Worm (Caenorhabditis elegans): ENCODE data around the gene str-196.

str-196 gene

DNA sequence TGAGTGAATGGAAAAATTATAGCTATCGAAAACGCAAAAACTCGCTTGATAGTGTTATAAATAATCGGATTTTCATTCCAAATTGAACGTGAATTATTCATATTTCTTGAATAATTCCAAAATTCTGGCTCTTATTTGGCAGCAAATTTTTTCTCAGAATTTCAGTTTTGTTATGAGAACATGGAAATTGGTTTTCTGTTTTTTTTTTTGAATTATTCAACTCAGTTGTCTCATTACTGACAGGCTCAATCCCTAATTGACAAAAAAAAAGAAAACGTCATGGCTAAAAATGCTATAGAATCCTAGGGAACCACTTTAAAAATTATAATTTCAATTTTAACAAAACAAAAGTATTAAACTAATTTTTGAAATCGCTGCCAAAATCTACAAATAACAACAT is 42.4 kb upstream of the str-196 start, which contains the start of gene srh-35:
srh-35 (minus strand) TSS at position 101 of the 400 bp plus-strand sequence.
- TF ChIP-seq blmp-1 (tag; optimal IDR thresholded peaks at IDR 0.05), result no peak
- no peak for TF ChIP-seq cnd-1 (tag; optimal IDR thresholded peaks at IDR 0.05)
- no peak for TF ChIP-seq lin-32 (GFP tag; optimal IDR thresholded peaks at IDR 0.05)
- no peak for TF ChIP-seq ces-1 (GFP tag; optimal IDR thresholded peaks at IDR 0.05)
- no peak for TF ChIP-seq mls-2 (tag; optimal IDR thresholded peaks at IDR 0.05)
- TF ChIP-seq ztf-11 (tag; optimal IDR thresholded peaks at IDR 0.05), result no peak
- TF ChIP-seq unc-62 (GFP tag; optimal IDR thresholded peaks at IDR 0.05), result no peak
- no peak for TF ChIP-seq unc-39 (tag; optimal IDR thresholded peaks at IDR 0.05)
- TF ChIP-seq elt-3 (tag; optimal IDR thresholded peaks at IDR 0.05), result no peak
- TF ChIP-seq tbx-8 (GFP tag; optimal IDR thresholded peaks at IDR 0.05), result no peak
- no peak for TF ChIP-seq bed-3 (GFP tag; optimal IDR thresholded peaks at IDR 0.05)

DNA sequence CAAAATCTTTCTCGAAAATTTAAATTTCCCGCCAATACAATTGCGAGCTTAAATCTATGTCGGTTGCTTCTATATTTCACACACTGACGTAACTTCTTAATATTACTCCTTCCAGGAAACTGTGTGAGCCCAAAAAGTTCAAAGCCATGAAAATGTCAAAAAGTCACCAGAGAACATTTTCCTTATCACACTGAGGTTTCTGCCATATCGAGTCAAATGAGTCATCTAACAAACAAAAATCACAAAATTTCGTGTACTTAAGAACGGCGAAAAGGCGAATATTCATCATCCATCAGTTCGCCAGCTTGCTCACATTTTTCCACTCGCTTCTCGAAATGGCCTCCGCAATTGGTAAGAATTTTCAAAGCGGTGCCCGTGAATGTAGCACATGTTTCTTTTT is 41.8 kb upstream of the str-196 start, which contains the start of gene M02H5.8:
M02H5.8 (plus strand) TSS at position 297 of the 400 bp plus-strand sequence.
- TF ChIP-seq lin-13 (tag; optimal IDR thresholded peaks at IDR 0.05) (no peak), cnd-1 (tag; optimal IDR thresholded peaks at IDR 0.05) (no peak), ceh-43 (GFP tag; optimal IDR thresholded peaks at IDR 0.05) (no peak), bed-3 (GFP tag; optimal IDR thresholded peaks at IDR 0.05) (no peak), unc-120 (tag; optimal IDR thresholded peaks at IDR 0.05; ENCODE audit: poor library complexity, severe bottlenecking) (no peak), lsy-2 (tag; optimal IDR thresholded peaks at IDR 0.05) (no peak), ham-2 (GFP tag; optimal IDR thresholded peaks at IDR 0.05) (no peak), M03D4.4 (tag; optimal IDR thresholded peaks at IDR 0.05) (no peak), mab-5 (tag; optimal IDR thresholded peaks at IDR 0.05) (no peak), hlh-1 (tag; optimal IDR thresholded peaks at IDR 0.05) (no peak)

DNA sequence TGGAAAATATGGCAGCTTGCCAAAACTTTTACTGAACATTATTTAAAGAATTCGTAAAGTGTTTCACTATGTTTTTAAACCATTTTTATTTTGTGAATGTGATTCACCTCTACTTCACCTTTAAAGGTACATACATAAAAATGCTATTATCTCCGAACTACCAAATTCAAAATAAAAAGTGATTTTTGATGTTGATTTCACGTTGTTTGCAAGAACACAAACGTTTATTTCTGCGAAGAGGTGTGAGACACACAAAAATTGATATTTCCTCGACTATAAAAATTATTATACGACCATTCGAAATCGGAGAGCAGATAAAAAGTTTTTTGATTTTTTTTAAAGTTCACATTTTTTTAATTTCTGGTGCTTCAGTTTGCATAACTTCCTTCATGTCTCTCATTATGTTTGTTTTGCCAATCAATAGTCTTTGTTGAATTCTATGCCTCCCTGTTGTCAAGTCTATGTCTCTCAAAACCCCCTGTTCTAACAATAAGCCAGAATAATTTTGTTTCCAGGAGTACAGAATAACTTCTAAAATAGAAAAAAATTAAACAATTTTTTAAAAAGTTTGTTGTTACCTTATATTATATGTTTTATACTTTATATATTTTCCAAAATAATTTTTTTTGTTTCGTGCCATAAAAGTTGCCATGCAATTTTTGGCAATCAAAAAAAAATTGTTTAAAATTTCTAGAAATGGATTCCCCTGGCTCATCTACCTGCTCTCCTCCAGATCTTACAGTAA is 40.6 kb upstream of the str-196 start, which contains the start of gene nhr-123:
nhr-123 (plus strand) TSS at position 695 of the 745 bp plus-strand sequence.
- TF ChIP-seq unc-39 (tag; optimal IDR thresholded peaks at IDR 0.05), result no peak
- no peak for TF ChIP-seq lin-32 (GFP tag; optimal IDR thresholded peaks at IDR 0.05)
- no peak for TF ChIP-seq tbx-8 (GFP tag; optimal IDR thresholded peaks at IDR 0.05)
- TF ChIP-seq ces-1 (GFP tag; optimal IDR thresholded peaks at IDR 0.05), result no peak
- no peak for TF ChIP-seq nhr-2 (tag; optimal IDR thresholded peaks at IDR 0.05)
- TF ChIP-seq hlh-1 (tag; optimal IDR thresholded peaks at IDR 0.05), result no peak
- TF ChIP-seq sptf-1 (tag; optimal IDR thresholded peaks at IDR 0.05), result no peak
- no peak for TF ChIP-seq ceh-39 (tag; optimal IDR thresholded peaks at IDR 0.05)
- no peak for TF ChIP-seq mab-5 (tag; optimal IDR thresholded peaks at IDR 0.05)

DNA sequence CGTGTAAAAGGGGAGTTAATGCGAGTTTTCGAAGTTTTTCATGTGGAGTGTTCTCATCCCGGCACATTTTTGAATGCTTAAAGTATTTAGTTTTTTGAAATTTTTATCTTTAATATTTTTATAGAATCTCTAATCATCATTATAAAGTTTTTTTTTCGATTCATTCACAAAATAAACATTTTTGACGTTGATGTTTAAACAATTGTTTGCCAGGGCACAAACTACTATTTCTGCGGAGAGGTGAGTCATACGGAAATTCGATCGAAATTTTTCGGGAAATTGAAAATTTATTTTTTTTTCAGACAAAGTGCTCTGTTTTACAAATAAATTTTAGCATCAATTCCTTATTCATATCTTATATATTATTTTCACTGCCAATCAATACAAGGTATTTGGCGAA is 38.0 kb upstream of the str-196 start, which contains the start of gene nhr-98:
nhr-98 (plus strand) TSS at position 301 of the 400 bp plus-strand sequence.
- no peak for TF ChIP-seq snpc-4 (tag; optimal IDR thresholded peaks at IDR 0.05)
- TF ChIP-seq nhr-12 (tag; optimal IDR thresholded peaks at IDR 0.05), result no peak
- no peak for TF ChIP-seq flh-1 (GFP tag; optimal IDR thresholded peaks at IDR 0.05)
- no peak for TF ChIP-seq nhr-237 (tag; optimal IDR thresholded peaks at IDR 0.05)
- TF ChIP-seq mep-1 (tag; optimal IDR thresholded peaks at IDR 0.05), result no peak
- TF ChIP-seq pha-4 (tag; optimal IDR thresholded peaks at IDR 0.05), result no peak
- TF ChIP-seq sem-2 (GFP tag; optimal IDR thresholded peaks at IDR 0.05), result no peak
- TF ChIP-seq elt-3 (tag; optimal IDR thresholded peaks at IDR 0.05), result no peak
- no peak for TF ChIP-seq mab-5 (tag; optimal IDR thresholded peaks at IDR 0.05)
- no peak for TF ChIP-seq mls-2 (tag; optimal IDR thresholded peaks at IDR 0.05)
- TF ChIP-seq bed-3 (GFP tag; optimal IDR thresholded peaks at IDR 0.05), result no peak
- no peak for TF ChIP-seq unc-120 (tag; optimal IDR thresholded peaks at IDR 0.05; ENCODE audit: poor library complexity, severe bottlenecking)
- no peak for TF ChIP-seq nhr-76 (tag; optimal IDR thresholded peaks at IDR 0.05)

DNA sequence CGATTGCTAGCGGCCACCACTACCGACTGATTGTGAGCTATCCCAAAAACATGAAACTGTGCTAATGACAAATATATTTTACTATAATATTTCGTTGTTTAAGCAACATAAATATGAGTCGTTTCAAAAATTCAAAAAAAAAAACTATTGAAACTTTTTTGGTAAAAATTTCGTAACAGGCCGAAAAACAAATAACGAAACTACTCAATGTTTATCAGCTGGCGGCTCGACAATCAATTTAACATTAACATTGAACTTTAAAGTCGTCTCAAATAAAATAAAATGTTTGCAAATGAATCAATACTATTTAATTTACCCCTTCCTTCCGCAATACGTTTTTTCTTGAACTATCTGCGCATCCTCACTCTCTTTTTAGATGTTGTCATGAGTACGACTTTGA is 33.7 kb upstream of the str-196 start:
- TF ChIP-seq nhr-76 (tag; optimal IDR thresholded peaks at IDR 0.05), result no peak
- no peak for TF ChIP-seq elt-3 (tag; optimal IDR thresholded peaks at IDR 0.05)
- TF ChIP-seq drap-1 (GFP tag; optimal IDR thresholded peaks at IDR 0.05), result no peak
- no peak for TF ChIP-seq lin-13 (tag; optimal IDR thresholded peaks at IDR 0.05)
- no peak for TF ChIP-seq lin-32 (GFP tag; optimal IDR thresholded peaks at IDR 0.05)
- TF ChIP-seq unc-39 (tag; optimal IDR thresholded peaks at IDR 0.05), result no peak
- TF ChIP-seq flh-1 (GFP tag; optimal IDR thresholded peaks at IDR 0.05), result no peak
- no peak for TF ChIP-seq tbx-8 (GFP tag; optimal IDR thresholded peaks at IDR 0.05)
- no peak for TF ChIP-seq sptf-1 (tag; optimal IDR thresholded peaks at IDR 0.05)
- no peak for TF ChIP-seq mls-2 (tag; optimal IDR thresholded peaks at IDR 0.05)
- no peak for TF ChIP-seq ham-2 (GFP tag; optimal IDR thresholded peaks at IDR 0.05)
- TF ChIP-seq ceh-39 (tag; optimal IDR thresholded peaks at IDR 0.05), result no peak
- no peak for TF ChIP-seq nhr-237 (tag; optimal IDR thresholded peaks at IDR 0.05)
- no peak for TF ChIP-seq ces-1 (GFP tag; optimal IDR thresholded peaks at IDR 0.05)
- TF ChIP-seq zip-8 (tag; optimal IDR thresholded peaks at IDR 0.05), result no peak
- no peak for TF ChIP-seq ztf-11 (tag; optimal IDR thresholded peaks at IDR 0.05)
- no peak for TF ChIP-seq unc-62 (GFP tag; optimal IDR thresholded peaks at IDR 0.05)
- TF ChIP-seq cnd-1 (tag; optimal IDR thresholded peaks at IDR 0.05), result no peak
- no peak for TF ChIP-seq nhr-28 (tag; optimal IDR thresholded peaks at IDR 0.05)

Measured in whole organism, mixed stage, embryonic.